Worm (Caenorhabditis elegans): ENCODE results near the gene F44F4.10.

DNA sequence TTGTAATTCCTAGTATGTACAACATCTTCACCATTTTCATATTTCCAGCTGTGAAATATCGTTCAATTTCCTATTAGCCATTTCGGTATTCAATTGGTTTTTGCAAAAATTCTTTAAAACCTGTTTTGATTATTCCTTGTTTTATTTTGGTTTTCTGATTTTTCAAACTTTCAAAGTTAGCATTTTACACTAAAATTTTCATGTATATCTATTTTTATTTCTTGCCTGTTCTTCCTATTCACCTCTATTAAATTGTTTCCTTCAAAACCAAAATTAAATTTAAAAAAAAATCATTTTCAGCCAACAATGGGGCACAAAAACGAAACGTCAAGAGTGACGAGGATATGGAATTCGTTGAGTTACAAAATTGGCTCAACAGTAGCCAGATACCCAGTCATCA, 28.1 kb downstream of the F44F4.10 start, which contains the start of gene ptr-8:
- TF ChIP-seq nfya-1 (tag; optimal IDR thresholded peaks at IDR 0.05; ENCODE audit: borderline replicate concordance, insufficient read depth) (no peak), F49E8.2 (tag; optimal IDR thresholded peaks at IDR 0.05; ENCODE audit: insufficient read depth) (no peak), snpc-4 (GFP tag; optimal IDR thresholded peaks at IDR 0.05) (no peak), snpc-4 (tag; optimal IDR thresholded peaks at IDR 0.05) (no peak), sdz-38 (tag; optimal IDR thresholded peaks at IDR 0.05) (no peak), ZK185.1 (tag; optimal IDR thresholded peaks at IDR 0.05; ENCODE audit: poor library complexity, severe bottlenecking) (no peak), madf-3 (GFP tag; IDR thresholded peaks at IDR 0.05) (no peak), tbx-9 (tag; optimal IDR thresholded peaks at IDR 0.05; ENCODE audit: borderline replicate concordance) (no peak)
